Fruit fly (Drosophila melanogaster) whole organism, wandering third instar larva: ENCODE data around the gene bam.

ENCODE experiments used
- Abd-B ChIP-seq: fragments of >200 bp; optimal IDR thresholded peaks from 2 replicates; lab custom pipeline; 2017; ENCODE audit warnings: missing biosample characterization, missing genetic modification characterization
- Dfd ChIP-seq: fragments of >200 bp; optimal IDR thresholded peaks from 2 replicates; lab custom pipeline; 2017; ENCODE audit warnings: missing biosample characterization, missing genetic modification characterization
- Hr78 ChIP-seq: fragments of >200 bp; optimal IDR thresholded peaks from 2 replicates; lab custom pipeline; 2017; ENCODE audit warnings: missing biosample characterization, missing genetic modification characterization
- Jra ChIP-seq: sonication (Bioruptor generic); optimal IDR thresholded peaks from 2 replicates; lab custom pipeline; 2016; ENCODE audit warnings: missing biosample characterization, missing genetic modification characterization
- Mio ChIP-seq: sonication (Bioruptor generic); optimal IDR thresholded peaks from 2 replicates; lab custom pipeline; 2016; ENCODE audit warnings: missing biosample characterization, missing genetic modification characterization
- Vsx2 ChIP-seq: fragments of 200-300, 225-300 bp; sonication (Bioruptor generic); optimal IDR thresholded peaks from 2 replicates; lab custom pipeline; 2018; ENCODE audit warnings: missing biosample characterization, missing genetic modification characterization; ENCODE audit not compliant: partially characterized antibody
- br ChIP-seq: fragments of 200-800 bp; sonication (Bioruptor generic); optimal IDR thresholded peaks from 2 replicates; lab custom pipeline; 2016; ENCODE audit warnings: missing biosample characterization, missing genetic modification characterization
- dsf ChIP-seq: sonication (Bioruptor generic); optimal IDR thresholded peaks from 2 replicates; lab custom pipeline; 2016; ENCODE audit warnings: missing biosample characterization, missing genetic modification characterization, borderline replicate concordance
- h ChIP-seq: fragments of 200-800 bp; sonication (Bioruptor generic); optimal IDR thresholded peaks from 3 replicates; lab custom pipeline; 2016; ENCODE audit warnings: missing biosample characterization, mild to moderate bottlenecking, missing genetic modification characterization
- rgr ChIP-seq: fragments of 200-800 bp; sonication (Bioruptor generic); optimal IDR thresholded peaks from 3 replicates; lab custom pipeline; 2016; ENCODE audit warnings: missing biosample characterization, mild to moderate bottlenecking, missing genetic modification characterization
- sage ChIP-seq: fragments of 200-800 bp; sonication (Bioruptor generic); optimal IDR thresholded peaks from 2 replicates; lab custom pipeline; 2016; ENCODE audit warnings: missing biosample characterization, mild to moderate bottlenecking, missing genetic modification characterization
- sv ChIP-seq: fragments of 200-800 bp; sonication (Bioruptor generic); optimal IDR thresholded peaks from 3 replicates; lab custom pipeline; 2016; ENCODE audit warnings: missing biosample characterization, missing genetic modification characterization
- usp ChIP-seq: fragments of >200 bp; optimal IDR thresholded peaks from 2 replicates; lab custom pipeline; 2017; ENCODE audit warnings: missing biosample characterization, missing genetic modification characterization

- TF ChIP-seq Abd-B (GFP tag; lab: Kevin White, UChicago) (no peak), h (GFP tag; lab: Kevin White, UChicago) (peak; percentile 88), Jra (GFP tag; lab: Kevin White, UChicago) (peak; percentile 66), Hr78 (GFP tag; lab: Kevin White, UChicago) (no peak), rgr (peak; percentile 84), dsf (GFP tag; lab: Kevin White, UChicago) (peak; percentile 14), sage (GFP tag; lab: Kevin White, UChicago) (peak; percentile 47), Dfd (no peak), usp (GFP tag; lab: Kevin White, UChicago) (no peak), sv (GFP tag; lab: Kevin White, UChicago) (peak; percentile 73), br (GFP tag; lab: Kevin White, UChicago) (peak; percentile 86), Mio (GFP tag; lab: Kevin White, UChicago) (no peak), Vsx2 (GFP tag; lab: Kevin White, UChicago) (no peak)
Measured at dm6 chr3R:25232271-25232989, 12.5 kb downstream of the bam start, which contains the start of gene Cad96Cb.
